Worm (Caenorhabditis elegans) whole organism, L4/young adult: ENCODE results near the gene T20B12.7.

Experiments used
- dao-5 ChIP-seq: sonication (generic microtip); optimal IDR thresholded peaks from 2 replicates; lab custom pipeline; 2016; ENCODE audit warnings: missing genotype, missing genetic modification characterization, moderate library complexity, missing compliant biosample characterization
- him-1 ChIP-seq: sonication (generic microtip); optimal IDR thresholded peaks from 2 replicates; lab custom pipeline; 2016; ENCODE audit warnings: missing genotype, missing genetic modification reagents, missing genetic modification characterization, missing compliant biosample characterization

ce11 chrIII:7358627-7359026 lies 20.2 kb downstream of the T20B12.7 start:
- TF ChIP-seq him-1 (tag; lab: Kevin White, UChicago) (no peak), dao-5 (tag; lab: Kevin White, UChicago) (no peak)
